Worm (Caenorhabditis elegans): ENCODE data around the gene F36H9.4.
A peak's percentile ranks its signal among the peaks of the same experiment; 100 is the strongest.

Gene F36H9.4

ce11 chrV:1779136-1779535 lies at the start of gene F36H9.4:
Gene F36H9.4, minus strand, starts transcription at chrV:1779236.
- TF ChIP-seq syd-9 (tag; optimal IDR thresholded peaks at IDR 0.05) = no peak
- no peak for TF ChIP-seq nhr-232 (tag; optimal IDR thresholded peaks at IDR 0.05)
- no peak for TF ChIP-seq nhr-11 (tag; optimal IDR thresholded peaks at IDR 0.05)
- TF ChIP-seq sox-4 (tag; optimal IDR thresholded peaks at IDR 0.05) = no peak
- no peak for TF ChIP-seq ets-4 (tag; optimal IDR thresholded peaks at IDR 0.05)
- no peak for TF ChIP-seq pag-3 (tag; optimal IDR thresholded peaks at IDR 0.05; ENCODE audit: borderline replicate concordance)
- no peak for TF ChIP-seq gmeb-2 (tag; optimal IDR thresholded peaks at IDR 0.05)
- no peak for TF ChIP-seq ceh-9 (tag; optimal IDR thresholded peaks at IDR 0.05)
- TF ChIP-seq fax-1 (tag; optimal IDR thresholded peaks at IDR 0.05) = no peak
- no peak for TF ChIP-seq hlh-30 (tag; optimal IDR thresholded peaks at IDR 0.05; ENCODE audit: insufficient read depth)
- no peak for TF ChIP-seq unc-3 (GFP tag; conservative IDR thresholded peaks at IDR 0.05)
- TF ChIP-seq unc-3 (tag; optimal IDR thresholded peaks at IDR 0.05) = no peak
- TF ChIP-seq unc-42 (tag; optimal IDR thresholded peaks at IDR 0.05) = no peak
- TF ChIP-seq unc-86 (tag; optimal IDR thresholded peaks at IDR 0.05) = no peak
- TF ChIP-seq hlh-6 (tag; optimal IDR thresholded peaks at IDR 0.05) = no peak
- no peak for TF ChIP-seq pros-1 (tag; optimal IDR thresholded peaks at IDR 0.05)

DNA sequence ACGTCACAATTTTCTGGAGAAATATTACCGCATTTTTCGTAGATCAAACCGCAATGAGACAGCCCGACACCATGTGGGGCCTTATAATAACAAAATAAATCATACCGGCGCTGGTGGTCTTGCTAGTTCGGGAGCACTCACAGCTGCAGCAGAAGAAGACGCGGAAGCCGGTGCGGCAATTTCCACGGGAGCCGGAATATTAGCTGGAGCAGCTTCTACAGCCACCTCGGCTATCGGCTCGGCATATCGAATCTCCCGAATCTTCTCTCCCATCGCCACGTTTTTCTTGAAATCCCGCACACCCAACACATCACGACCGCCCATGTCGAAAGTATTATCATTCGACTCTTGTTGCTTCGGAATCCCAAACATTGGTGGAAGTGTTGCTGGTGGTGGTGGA lies 45.5 kb upstream of the F36H9.4 start:
- TF ChIP-seq ceh-6 (GFP tag; optimal IDR thresholded peaks at IDR 0.05) (no peak), unc-3 (GFP tag; conservative IDR thresholded peaks at IDR 0.05) (no peak), unc-3 (tag; optimal IDR thresholded peaks at IDR 0.05) (no peak), Y22D7AL.16 (tag; optimal IDR thresholded peaks at IDR 0.05) (no peak), rnt-1 (tag; optimal IDR thresholded peaks at IDR 0.05) (no peak), che-1 (tag; optimal IDR thresholded peaks at IDR 0.05) (no peak), tbx-2 (tag; optimal IDR thresholded peaks at IDR 0.05) (no peak), tbx-7 (tag; optimal IDR thresholded peaks at IDR 0.05) (no peak), odd-2 (tag; optimal IDR thresholded peaks at IDR 0.05) (no peak), eyg-1 (tag; optimal IDR thresholded peaks at IDR 0.05) (no peak), F13H6.1 (tag; optimal IDR thresholded peaks at IDR 0.05) (no peak), ceh-45 (GFP tag; IDR thresholded peaks at IDR 0.05) (no peak), lin-11 (tag; optimal IDR thresholded peaks at IDR 0.05) (no peak), ceh-31 (tag; optimal IDR thresholded peaks at IDR 0.05) (no peak), ceh-34 (tag; optimal IDR thresholded peaks at IDR 0.05) (no peak), sox-4 (tag; optimal IDR thresholded peaks at IDR 0.05) (no peak), pros-1 (tag; optimal IDR thresholded peaks at IDR 0.05) (no peak), dmd-4 (tag; optimal IDR thresholded peaks at IDR 0.05; ENCODE audit: borderline replicate concordance) (no peak), fkh-10 (GFP tag; optimal IDR thresholded peaks at IDR 0.05) (no peak), pqm-1 (tag; optimal IDR thresholded peaks at IDR 0.05) (no peak)

ce11 chrV:1821287-1821686 lies 42.3 kb upstream of the F36H9.4 start, which contains the start of the genes gly-7 and mrpl-39:
Gene gly-7, minus strand, starts transcription at chrV:1821323.
Gene mrpl-39, plus strand, starts transcription at chrV:1821579.
- TF ChIP-seq ztf-16 (tag; optimal IDR thresholded peaks at IDR 0.05) (peak; percentile 47), madf-2 (tag; optimal IDR thresholded peaks at IDR 0.05) (peak; percentile 50), hlh-15 (tag; optimal IDR thresholded peaks at IDR 0.05) (peak; percentile 8), pax-1 (tag; optimal IDR thresholded peaks at IDR 0.05) (no peak), elt-4 (tag; optimal IDR thresholded peaks at IDR 0.05) (no peak), nhr-11 (tag; optimal IDR thresholded peaks at IDR 0.05) (no peak), elt-2 (tag; optimal IDR thresholded peaks at IDR 0.05) (peak; percentile 53), ceh-30 (tag; optimal IDR thresholded peaks at IDR 0.05) (no peak), ahr-1 (tag; optimal IDR thresholded peaks at IDR 0.05) (peak; percentile 6), ceh-6 (GFP tag; optimal IDR thresholded peaks at IDR 0.05) (no peak), pat-9 (tag; optimal IDR thresholded peaks at IDR 0.05) (peak; percentile 48), fax-1 (tag; optimal IDR thresholded peaks at IDR 0.05) (no peak), fkh-10 (GFP tag; optimal IDR thresholded peaks at IDR 0.05) (no peak), zip-5 (tag; optimal IDR thresholded peaks at IDR 0.05) (peak; percentile 16), fkh-6 (tag; optimal IDR thresholded peaks at IDR 0.05) (no peak), ceh-31 (tag; optimal IDR thresholded peaks at IDR 0.05) (peak; percentile 35), ceh-45 (GFP tag; IDR thresholded peaks at IDR 0.05) (peak; percentile 37; the same call in 1 of the 2 replicates), unc-3 (GFP tag; conservative IDR thresholded peaks at IDR 0.05) (no peak), unc-3 (tag; optimal IDR thresholded peaks at IDR 0.05) (no peak), hlh-6 (tag; optimal IDR thresholded peaks at IDR 0.05) (no peak), hlh-8 (tag; optimal IDR thresholded peaks at IDR 0.05) (no peak), pros-1 (tag; optimal IDR thresholded peaks at IDR 0.05) (no peak), syd-9 (tag; optimal IDR thresholded peaks at IDR 0.05) (no peak), ceh-18 (tag; optimal IDR thresholded peaks at IDR 0.05) (no peak), ceh-2 (tag; optimal IDR thresholded peaks at IDR 0.05) (no peak), ref-2 (tag; optimal IDR thresholded peaks at IDR 0.05) (no peak), tbx-2 (tag; optimal IDR thresholded peaks at IDR 0.05) (peak; percentile 55), unc-55 (GFP tag; optimal IDR thresholded peaks at IDR 0.05) (no peak), rnt-1 (tag; optimal IDR thresholded peaks at IDR 0.05) (no peak), pag-3 (tag; optimal IDR thresholded peaks at IDR 0.05; ENCODE audit: borderline replicate concordance) (no peak), ama-1 (optimal IDR thresholded peaks at IDR 0.05) (no peak), hlh-13 (GFP tag; optimal IDR thresholded peaks at IDR 0.05) (no peak)
